Worm (Caenorhabditis elegans) whole organism, L4 larva: ENCODE data around the gene vps-36.

ENCODE experiments used
- Y48G9A.11 ChIP-seq: fragments of 200-800 bp; sonication (Bioruptor generic); IDR thresholded peaks from 2 replicates; pipeline ENCODE4 v1.3.6; 2022; ENCODE audit warnings: missing genetic modification reagents, missing genetic modification characterization, missing compliant biosample characterization
- Y5F2A.4 ChIP-seq: fragments of 200-800 bp; sonication (Bioruptor generic); optimal IDR thresholded peaks from 2 replicates; lab custom pipeline; 2018; ENCODE audit warnings: mild to moderate bottlenecking, missing genetic modification characterization, missing compliant biosample characterization
- Y75B8A.6 ChIP-seq: fragments of 200-800 bp; sonication (Bioruptor generic); IDR thresholded peaks from 2 replicates; pipeline ENCODE4 v1.3.6; 2022; ENCODE audit warnings: missing genetic modification reagents, missing genetic modification characterization, missing compliant biosample characterization
- ZK546.5 ChIP-seq, 2 experiments: sonication (generic microtip); optimal IDR thresholded peaks; 2 replicates each; lab custom pipeline; 2017; ENCODE audit warnings: missing biosample characterization in 2 of 2, missing genetic modification characterization in 2 of 2
- aha-1 ChIP-seq: fragments of 150-350 bp; peaks from one replicate; lab custom pipeline; 2014; ENCODE audit warnings: missing biosample characterization, missing genetic modification characterization
- attf-4 ChIP-seq: sonication (generic microtip); optimal IDR thresholded peaks from 3 replicates; lab custom pipeline; 2017; ENCODE audit warnings: missing biosample characterization, missing genetic modification characterization
- cey-2 ChIP-seq: sonication (generic microtip); optimal IDR thresholded peaks from 3 replicates; lab custom pipeline; 2017; ENCODE audit warnings: missing genetic modification characterization, mild to moderate bottlenecking, missing compliant biosample characterization, antibody characterized with exemption, borderline replicate concordance; ENCODE audit not compliant: insufficient read depth
- daf-8 ChIP-seq: fragments of 200-800 bp; sonication (Bioruptor generic); IDR thresholded peaks from 2 replicates; pipeline ENCODE4 v1.3.6; 2022; ENCODE audit warnings: missing genetic modification characterization, missing compliant biosample characterization
- duxl-1 ChIP-seq: sonication (generic microtip); optimal IDR thresholded peaks from 2 replicates; lab custom pipeline; 2016; ENCODE audit warnings: mild to moderate bottlenecking, missing genetic modification characterization, moderate library complexity, missing compliant biosample characterization; ENCODE audit not compliant: poor library complexity
- dve-1 ChIP-seq: sonication (generic microtip); optimal IDR thresholded peaks from 2 replicates; lab custom pipeline; 2017; ENCODE audit warnings: antibody characterized with exemption, mild to moderate bottlenecking, missing genetic modification characterization, missing compliant biosample characterization; ENCODE audit not compliant: insufficient read depth
- egl-27 ChIP-seq: sonication (generic microtip); optimal IDR thresholded peaks from 3 replicates; lab custom pipeline; 2017; ENCODE audit warnings: missing biosample characterization, missing genetic modification reagents, missing genetic modification characterization
- fkh-10 ChIP-seq: fragments of 150-350 bp; optimal IDR thresholded peaks from 2 replicates; lab custom pipeline; 2014; ENCODE audit warnings: missing biosample characterization, missing genetic modification reagents, missing genetic modification characterization
- hif-1 ChIP-seq, 2 experiments: sonication (generic microtip); optimal IDR thresholded peaks; 2 replicates each; lab custom pipeline; 2016 to 2017; ENCODE audit warnings: missing compliant biosample characterization in 2 of 2, missing genetic modification characterization in 2 of 2, missing genetic modification reagents in 2 of 2, missing genotype in 2 of 2, mild to moderate bottlenecking in 1 of 2
- hlh-11 ChIP-seq: fragments of 200-800 bp; sonication (Bioruptor generic); optimal IDR thresholded peaks from 2 replicates; lab custom pipeline; 2018; ENCODE audit warnings: mild to moderate bottlenecking, missing genetic modification characterization, missing compliant biosample characterization
- hlh-30 ChIP-seq: sonication (generic microtip); optimal IDR thresholded peaks from 2 replicates; lab custom pipeline; 2017; ENCODE audit warnings: antibody characterized with exemption, mild to moderate bottlenecking, missing genetic modification characterization, missing compliant biosample characterization; ENCODE audit not compliant: insufficient read depth
- jun-1 ChIP-seq: fragments of 150-350 bp; optimal IDR thresholded peaks from 2 replicates; lab custom pipeline; 2014; ENCODE audit warnings: missing biosample characterization, missing genetic modification reagents, missing genetic modification characterization
- lim-7 ChIP-seq: fragments of 200-800 bp; sonication (Bioruptor generic); IDR thresholded peaks from 2 replicates; pipeline ENCODE4 v1.3.6; 2022; ENCODE audit warnings: missing genetic modification characterization, missing compliant biosample characterization
- lin-1 ChIP-seq: fragments of 200-800 bp; sonication (Bioruptor generic); IDR thresholded peaks from 2 replicates; pipeline ENCODE4 v1.3.6; 2022; ENCODE audit warnings: missing genetic modification reagents, missing genetic modification characterization, missing compliant biosample characterization
- lin-13 ChIP-seq: fragments of 150-350 bp; optimal IDR thresholded peaks from 2 replicates; lab custom pipeline; 2014; ENCODE audit warnings: missing biosample characterization, missing genetic modification reagents, missing genetic modification characterization
- lin-15B ChIP-seq: fragments of 150-350 bp; sonication (generic microtip); optimal IDR thresholded peaks from 3 replicates; lab custom pipeline; 2014; ENCODE audit warnings: missing biosample characterization, missing genetic modification characterization
- madf-5 ChIP-seq, 2 experiments: fragments of 200-800 bp; sonication (Bioruptor generic); IDR thresholded peaks; 2 replicates each; pipeline ENCODE4 v1.3.6; 2022; ENCODE audit warnings: missing compliant biosample characterization in 2 of 2, missing genetic modification characterization in 2 of 2
- mdl-1 ChIP-seq, 2 experiments: fragments of 150-350 bp in 1 of 2; sonication (generic microtip) in 1 of 2; optimal IDR thresholded peaks; 2 replicates each; lab custom pipeline; 2014 to 2017; ENCODE audit warnings: missing biosample characterization in 2 of 2, missing genetic modification characterization in 2 of 2
- mes-2 ChIP-seq: sonication (generic microtip); optimal IDR thresholded peaks from 2 replicates; lab custom pipeline; 2016; ENCODE audit warnings: missing genotype, mild to moderate bottlenecking, missing genetic modification characterization, missing compliant biosample characterization; ENCODE audit not compliant: poor library complexity, severe bottlenecking
- nhr-102 ChIP-seq: sonication (generic microtip); optimal IDR thresholded peaks from 2 replicates; lab custom pipeline; 2016; ENCODE audit warnings: mild to moderate bottlenecking, missing genetic modification characterization, moderate library complexity, missing compliant biosample characterization
- nhr-237 ChIP-seq: sonication (generic microtip); optimal IDR thresholded peaks from 2 replicates; lab custom pipeline; 2017; ENCODE audit warnings: missing biosample characterization, missing genetic modification characterization
- nhr-28 ChIP-seq: fragments of 150-350 bp; optimal IDR thresholded peaks from 2 replicates; lab custom pipeline; 2014; ENCODE audit warnings: missing biosample characterization, missing genetic modification characterization
- nhr-41 ChIP-seq: fragments of 200-800 bp; sonication (Bioruptor generic); IDR thresholded peaks from 2 replicates; pipeline ENCODE4 v1.3.6; 2022; ENCODE audit warnings: missing genetic modification reagents, missing genetic modification characterization, missing compliant biosample characterization
- pha-4 ChIP-seq, 2 experiments: fragments of 150-350 bp in 1 of 2; fragments of 200-800 bp in 1 of 2; sonication (Bioruptor generic) in 1 of 2; IDR thresholded peaks in 1 of 2; optimal IDR thresholded peaks in 1 of 2; 2 replicates each; pipeline versions ENCODE4 v1.3.6 to Lab custom; 2014 to 2022; ENCODE audit warnings: missing genetic modification characterization in 2 of 2, missing genetic modification reagents in 2 of 2, missing biosample characterization in 1 of 2, missing compliant biosample characterization in 1 of 2
- sdz-12 ChIP-seq: fragments of 200-800 bp; sonication (Bioruptor generic); optimal IDR thresholded peaks from 2 replicates; lab custom pipeline; 2018; ENCODE audit warnings: mild to moderate bottlenecking, missing genetic modification characterization, missing compliant biosample characterization
- snpc-1.2 ChIP-seq: fragments of 200-800 bp; sonication (Bioruptor generic); IDR thresholded peaks from 2 replicates; pipeline ENCODE4 v1.3.6; 2022; ENCODE audit warnings: missing genetic modification reagents, missing genetic modification characterization, missing compliant biosample characterization
- snpc-4 ChIP-seq: fragments of 150-350 bp; optimal IDR thresholded peaks from 2 replicates; lab custom pipeline; 2014; ENCODE audit warnings: missing biosample characterization, missing genetic modification characterization
- tra-1 ChIP-seq: fragments of 200-800 bp; sonication (Bioruptor generic); IDR thresholded peaks from 2 replicates; pipeline ENCODE4 v1.3.6; 2022; ENCODE audit warnings: missing genetic modification reagents, missing genetic modification characterization, missing compliant biosample characterization
- unc-62 ChIP-seq, 3 experiments: fragments of 150-350 bp in 1 of 3; sonication (generic microtip); optimal IDR thresholded peaks in 2 of 3; peaks in 1 of 3; 1 replicate in 1 of 3; 2 replicates in 2 of 3; lab custom pipeline; 2014 to 2017; ENCODE audit warnings: missing biosample characterization in 3 of 3, missing genetic modification characterization in 3 of 3, missing genetic modification reagents in 3 of 3, missing genotype in 1 of 3
- zag-1 ChIP-seq: fragments of 150-350 bp; optimal IDR thresholded peaks from 2 replicates; lab custom pipeline; 2014; ENCODE audit warnings: missing biosample characterization, missing genetic modification characterization
- zfp-2 ChIP-seq: sonication (generic microtip); optimal IDR thresholded peaks from 2 replicates; lab custom pipeline; 2016; ENCODE audit warnings: mild to moderate bottlenecking, missing genetic modification characterization, missing compliant biosample characterization
- zfp-3 ChIP-seq: fragments of 200-800 bp; sonication (Bioruptor generic); conservative IDR thresholded peaks from 2 replicates; pipeline ENCODE4 v1.3.6; 2022; ENCODE audit warnings: missing genetic modification reagents, missing genetic modification characterization, missing compliant biosample characterization
- zip-11 ChIP-seq: fragments of 200-800 bp; sonication (Bioruptor generic); IDR thresholded peaks from 2 replicates; pipeline ENCODE4 v1.3.6; 2022; ENCODE audit warnings: missing genetic modification characterization, missing compliant biosample characterization

The vps-36 gene

ce11 chrV:10923229-10923628 lies 37.2 kb downstream of the vps-36 start, which contains the start of gene F58B4.7:
Gene F58B4.7 (minus strand): TSS chrV:10923329.
- TF ChIP-seq duxl-1 (tag; lab: Kevin White, UChicago) (no peak), aha-1 (tag; lab: Kevin White, UChicago) (peak; percentile 12), zag-1 (no peak)

- TF ChIP-seq zfp-2 (tag; lab: Kevin White, UChicago) = no peak
- peak in 1 of 2 experiments; percentile 58 for TF ChIP-seq unc-62 (GFP tag; optimal IDR thresholded peaks at IDR 0.05 in 1 of 2; lab: Kevin White, UChicago)
- no peak for TF ChIP-seq unc-62 (tag; optimal IDR thresholded peaks at IDR 0.05; lab: Kevin White, UChicago)
- TF ChIP-seq aha-1 (tag; lab: Kevin White, UChicago) = peak; percentile 36
These were observed 38.7 kb downstream of the vps-36 start, which contains the start of gene nas-31 for ce11 chrV:10921747-10922146. Gene nas-31 (minus strand): TSS chrV:10921847.

DNA sequence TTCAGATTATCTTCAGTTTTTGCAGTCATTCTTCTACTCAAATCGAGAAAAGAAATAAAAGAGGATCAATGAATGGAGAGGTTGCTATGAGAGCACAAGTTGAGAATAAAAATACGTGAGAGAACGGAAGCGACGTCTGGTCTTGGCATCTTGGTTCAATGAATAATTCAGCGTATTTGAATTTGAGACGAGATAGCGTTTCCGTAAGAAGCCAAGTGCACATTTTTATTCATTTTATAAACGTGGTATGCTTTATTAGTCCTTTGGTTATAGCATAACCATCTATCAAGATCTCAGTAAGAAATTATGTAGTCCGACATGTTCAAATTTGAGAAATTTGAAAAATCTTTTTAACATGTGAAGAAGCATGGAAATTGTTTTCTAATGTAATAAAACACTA lies 42.1 kb downstream of the vps-36 start, which contains the start of gene F58B4.2:
F58B4.2 (minus strand) TSS at position 101 of the 400 bp plus-strand sequence.
- TF ChIP-seq hlh-30 (tag; lab: Kevin White, UChicago) (no peak), Y48G9A.11 (GFP tag; lab: Robert Waterston, UW) (no peak), fkh-10 (no peak), dve-1 (tag; lab: Kevin White, UChicago) (no peak), snpc-4 (tag; lab: Kevin White, UChicago) (no peak), mes-2 (no peak), egl-27 (no peak), lin-1 (GFP tag; lab: Robert Waterston, UW) (no peak), hlh-11 (tag; lab: Kevin White, UChicago) (no peak)

ce11 chrV:10915922-10916321 lies 44.5 kb downstream of the vps-36 start:
- no peak for TF ChIP-seq mdl-1 (tag; optimal IDR thresholded peaks at IDR 0.05; lab: Kevin White, UChicago)
- no peak for TF ChIP-seq cey-2 (tag; lab: Kevin White, UChicago)
- TF ChIP-seq lin-15B = no peak
- TF ChIP-seq unc-62 (GFP tag; optimal IDR thresholded peaks at IDR 0.05 in 1 of 2; lab: Kevin White, UChicago) = no peak
- TF ChIP-seq unc-62 (tag; optimal IDR thresholded peaks at IDR 0.05; lab: Kevin White, UChicago) = no peak
- no peak for TF ChIP-seq aha-1 (tag; lab: Kevin White, UChicago)
- no peak for TF ChIP-seq madf-5 (GFP tag; IDR thresholded peaks at IDR 0.05; lab: Robert Waterston, UW)
- TF ChIP-seq mes-2 = no peak
- TF ChIP-seq jun-1 = no peak
- TF ChIP-seq sdz-12 (GFP tag; lab: Kevin White, UChicago) = no peak
- no peak for TF ChIP-seq attf-4 (tag; lab: Kevin White, UChicago)
- TF ChIP-seq nhr-237 (tag; lab: Kevin White, UChicago) = no peak
- no peak for TF ChIP-seq Y75B8A.6 (GFP tag; lab: Robert Waterston, UW)
- no peak for TF ChIP-seq ZK546.5 (tag; optimal IDR thresholded peaks at IDR 0.05; lab: Kevin White, UChicago)
- TF ChIP-seq lin-13 (GFP tag; lab: Kevin White, UChicago) = no peak
- no peak for TF ChIP-seq zfp-3 (GFP tag; lab: Robert Waterston, UW)
- TF ChIP-seq nhr-28 (tag; lab: Kevin White, UChicago) = no peak
- TF ChIP-seq lim-7 (GFP tag; lab: Robert Waterston, UW) = no peak
- no peak for TF ChIP-seq zip-11 (GFP tag; lab: Robert Waterston, UW)
- TF ChIP-seq, all 104 proteins: peak for 0

DNA sequence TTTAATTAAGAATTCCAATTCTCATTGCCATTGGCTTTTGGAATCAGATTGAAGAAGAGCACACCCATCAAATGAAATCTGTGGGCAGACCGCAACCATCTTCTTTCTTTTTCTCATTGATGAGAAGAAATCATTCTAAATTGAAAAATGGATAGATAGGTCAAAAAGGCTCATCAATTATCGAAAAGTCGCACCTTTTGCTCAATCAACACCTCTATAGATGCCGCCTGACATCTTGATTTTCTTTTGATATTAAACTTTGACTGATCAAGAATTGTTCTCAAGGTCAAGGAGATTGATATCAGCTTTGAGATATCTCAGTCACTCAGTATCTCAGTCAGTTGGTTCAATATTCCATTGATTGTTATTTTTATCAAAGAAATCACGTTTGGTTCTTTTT lies 50.5 kb downstream of the vps-36 start:
- no peak for TF ChIP-seq lim-7 (GFP tag; lab: Robert Waterston, UW)
- TF ChIP-seq Y75B8A.6 (GFP tag; lab: Robert Waterston, UW) = no peak
- TF ChIP-seq egl-27 = no peak
- no peak for TF ChIP-seq tra-1 (GFP tag; lab: Robert Waterston, UW)
- no peak for TF ChIP-seq hif-1 (tag; optimal IDR thresholded peaks at IDR 0.05; lab: Kevin White, UChicago)
- no peak for TF ChIP-seq daf-8 (GFP tag; lab: Robert Waterston, UW)
- no peak for TF ChIP-seq pha-4 (GFP tag; IDR thresholded peaks at IDR 0.05; lab: Robert Waterston, UW)
- no peak for TF ChIP-seq pha-4 (tag; optimal IDR thresholded peaks at IDR 0.05; lab: Kevin White, UChicago)
- no peak for TF ChIP-seq nhr-41 (GFP tag; lab: Robert Waterston, UW)
- TF ChIP-seq Y5F2A.4 (GFP tag; lab: Kevin White, UChicago) = no peak
- no peak for TF ChIP-seq nhr-102
- no peak for TF ChIP-seq snpc-1.2 (GFP tag; lab: Robert Waterston, UW)
- TF ChIP-seq mes-2 = no peak
